Worm (Caenorhabditis elegans): ENCODE measurements around the gene str-101.
A peak's percentile ranks its signal among the peaks of the same experiment; 100 is the strongest.

str-101 gene

DNA sequence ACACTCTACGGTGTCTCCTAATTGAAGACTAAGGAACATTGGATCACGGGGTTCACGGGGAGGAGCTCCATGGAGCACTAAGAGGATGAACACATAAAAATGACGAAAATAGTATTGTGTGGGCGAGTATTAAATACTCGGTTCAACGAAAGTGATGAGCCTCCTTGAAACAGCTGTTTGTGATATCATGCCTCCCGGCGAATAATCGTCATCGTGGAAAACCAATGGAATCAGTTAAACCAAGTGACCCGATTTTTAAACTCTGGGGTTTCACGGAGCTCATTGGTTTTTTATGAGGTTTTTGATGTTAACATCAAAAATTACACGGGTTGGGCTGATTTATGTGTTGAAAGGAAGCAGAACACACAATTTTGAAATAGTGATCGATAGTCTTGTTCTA, 50.2 kb downstream of the str-101 start:
- TF ChIP-seq rnt-1 (tag; optimal IDR thresholded peaks at IDR 0.05), result peak; percentile 52
- TF ChIP-seq nhr-71 (tag; optimal IDR thresholded peaks at IDR 0.05), result peak; percentile 8
- TF ChIP-seq nhr-19 (GFP tag; conservative IDR thresholded peaks at IDR 0.05), result no peak
- peak in 1 of 2 experiments; percentile 20 for TF ChIP-seq lsy-2 (tag; optimal IDR thresholded peaks at IDR 0.05)
- TF ChIP-seq mab-9 (GFP tag; IDR thresholded peaks at IDR 0.05), result no peak
- no peak for TF ChIP-seq lin-15B (tag; optimal IDR thresholded peaks at IDR 0.05)
- TF ChIP-seq dsc-1 (tag; optimal IDR thresholded peaks at IDR 0.05), result peak; percentile 72
- TF ChIP-seq unc-30 (tag; optimal IDR thresholded peaks at IDR 0.05), result no peak
- no peak for TF ChIP-seq nhr-85 (tag)

DNA sequence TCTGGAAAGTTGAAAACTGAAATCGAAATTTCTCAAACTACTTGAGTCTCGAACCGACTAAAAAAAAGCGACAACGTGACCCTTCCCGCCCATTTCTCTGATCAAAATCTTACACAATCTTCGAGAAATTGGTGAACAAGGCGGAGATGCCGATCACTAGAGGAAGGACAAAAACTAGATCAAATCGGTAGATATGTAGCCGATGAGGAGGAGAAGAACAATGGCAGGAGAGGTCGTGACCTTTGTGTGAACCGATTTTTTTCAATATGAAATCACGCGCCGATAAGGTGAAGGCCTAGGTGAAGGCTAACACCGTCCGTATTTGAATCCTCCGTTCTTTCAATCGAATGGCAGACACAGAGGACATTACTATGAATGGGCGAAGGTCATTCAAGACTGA, 50.8 kb downstream of the str-101 start:
- TF ChIP-seq pax-3 (tag; optimal IDR thresholded peaks at IDR 0.05) (no peak), ceh-63 (GFP tag; optimal IDR thresholded peaks at IDR 0.05) (no peak), vab-15 (tag; optimal IDR thresholded peaks at IDR 0.05) (no peak), unc-86 (tag; optimal IDR thresholded peaks at IDR 0.05) (no peak), skn-1 (tag; optimal IDR thresholded peaks at IDR 0.05) (no peak), snpc-4 (tag; optimal IDR thresholded peaks at IDR 0.05) (no peak), aha-1 (tag; optimal IDR thresholded peaks at IDR 0.05) (no peak), elt-3 (tag; optimal IDR thresholded peaks at IDR 0.05) (peak in 1 of 6 experiments; percentile 27), C34B4.2 (tag; optimal IDR thresholded peaks at IDR 0.05) (no peak), mab-9 (GFP tag; IDR thresholded peaks at IDR 0.05) (no peak), snu-23 (GFP tag; optimal IDR thresholded peaks at IDR 0.05) (peak; percentile 15), rnt-1 (tag; optimal IDR thresholded peaks at IDR 0.05) (peak; percentile 5), dpl-1 (GFP tag; optimal IDR thresholded peaks at IDR 0.05) (no peak), ces-1 (GFP tag; optimal IDR thresholded peaks at IDR 0.05) (no peak), swsn-7 (tag; optimal IDR thresholded peaks at IDR 0.05) (no peak), lsy-2 (tag; optimal IDR thresholded peaks at IDR 0.05) (no peak), unc-130 (tag; optimal IDR thresholded peaks at IDR 0.05) (no peak), fkh-10 (GFP tag; optimal IDR thresholded peaks at IDR 0.05) (no peak), C04F5.9 (tag; optimal IDR thresholded peaks at IDR 0.05) (no peak), ceh-88 (GFP tag; IDR thresholded peaks at IDR 0.05) (no peak), lin-35 (GFP tag; optimal IDR thresholded peaks at IDR 0.05) (no peak), tbx-2 (tag; optimal IDR thresholded peaks at IDR 0.05) (no peak), nhr-47 (tag; optimal IDR thresholded peaks at IDR 0.05) (no peak), nhr-11 (tag; optimal IDR thresholded peaks at IDR 0.05) (no peak), lir-3 (tag; optimal IDR thresholded peaks at IDR 0.05; ENCODE audit: poor library complexity) (no peak), grh-1 (GFP tag; IDR thresholded peaks at IDR 0.05) (peak; percentile 43; the same call in 1 of the 2 replicates), lin-13 (GFP tag; optimal IDR thresholded peaks at IDR 0.05) (peak; percentile 30), Y116A8C.19 (tag; optimal IDR thresholded peaks at IDR 0.05; ENCODE audit: borderline replicate concordance) (no peak), nhr-76 (tag; optimal IDR thresholded peaks at IDR 0.05) (no peak), nhr-71 (tag; optimal IDR thresholded peaks at IDR 0.05) (peak; percentile 26), efl-3 (GFP tag; optimal IDR thresholded peaks at IDR 0.05) (peak; percentile 2), ceh-90 (tag; optimal IDR thresholded peaks at IDR 0.05) (no peak), elt-2 (tag; optimal IDR thresholded peaks at IDR 0.05) (no peak), fos-1 (tag; optimal IDR thresholded peaks at IDR 0.05) (no peak), mef-2 (tag; optimal IDR thresholded peaks at IDR 0.05) (no peak), nhr-12 (tag; optimal IDR thresholded peaks at IDR 0.05) (no peak), ceh-8 (GFP tag; optimal IDR thresholded peaks at IDR 0.05) (no peak), pqm-1 (tag; optimal IDR thresholded peaks at IDR 0.05) (no peak), hpl-2 (GFP tag; optimal IDR thresholded peaks at IDR 0.05) (no peak), nhr-77 (tag; optimal IDR thresholded peaks at IDR 0.05) (no peak), irx-1 (tag; optimal IDR thresholded peaks at IDR 0.05) (peak; percentile 16), nhr-19 (GFP tag; conservative IDR thresholded peaks at IDR 0.05) (no peak), lin-39 (tag; optimal IDR thresholded peaks at IDR 0.05) (no peak), nhr-237 (tag; optimal IDR thresholded peaks at IDR 0.05) (no peak), fkh-8 (tag; optimal IDR thresholded peaks at IDR 0.05) (no peak), sup-37 (GFP tag; optimal IDR thresholded peaks at IDR 0.05) (no peak), mep-1 (tag; optimal IDR thresholded peaks at IDR 0.05) (no peak), ztf-4 (tag; optimal IDR thresholded peaks at IDR 0.05) (no peak)
